Fruit fly (Drosophila melanogaster): ENCODE measurements around the gene CG3823.

Gene CG3823

dm6 chrX:6267745-6268582, 35.8 kb upstream of the CG3823 start, which contains the start of gene Spt6 (continued):
- TF ChIP-seq CG10462 (GFP tag; optimal IDR thresholded peaks at IDR 0.05) (no peak), ftz-f1 (GFP tag; optimal IDR thresholded peaks at IDR 0.05) (no peak), CkIIα-i1 (GFP tag; IDR thresholded peaks at IDR 0.05) (no peak), CG14965 (GFP tag; optimal IDR thresholded peaks at IDR 0.05; ENCODE audit: borderline replicate concordance) (no peak), bigmax (GFP tag; optimal IDR thresholded peaks at IDR 0.05) (peak; percentile 95), unc-4 (GFP tag; IDR thresholded peaks at IDR 0.05; ENCODE audit: partially characterized antibody) (no peak), unpg (GFP tag; optimal IDR thresholded peaks at IDR 0.05) (no peak), CG16779 (GFP tag; IDR thresholded peaks at IDR 0.05) (no peak), dmrt11E (tag; optimal IDR thresholded peaks at IDR 0.05) (no peak), Dfd (GFP tag; optimal IDR thresholded peaks at IDR 0.05) (no peak), ap (GFP tag; IDR thresholded peaks at IDR 0.05) (no peak), lov (optimal IDR thresholded peaks at IDR 0.05) (no peak), lov (GFP tag; IDR thresholded peaks at IDR 0.05) (no peak), zfh2 (GFP tag; optimal IDR thresholded peaks at IDR 0.05) (no peak), row (GFP tag; IDR thresholded peaks at IDR 0.05) (no peak), E2f1 (GFP tag; IDR thresholded peaks at IDR 0.05) (no peak), maf-S (GFP tag; optimal IDR thresholded peaks at IDR 0.05) (no peak), gcm2 (GFP tag; optimal IDR thresholded peaks at IDR 0.05) (no peak), Dll (GFP tag; IDR thresholded peaks at IDR 0.05; ENCODE audit: partially characterized antibody) (no peak), crol (GFP tag; IDR thresholded peaks at IDR 0.05) (peak; percentile 69), Opbp (GFP tag; IDR thresholded peaks at IDR 0.05; ENCODE audit: partially characterized antibody) (no peak), HLH4C (GFP tag; IDR thresholded peaks at IDR 0.05; ENCODE audit: partially characterized antibody) (no peak), Hr39 (optimal IDR thresholded peaks at IDR 0.05) (no peak), Chrac-16 (GFP tag; optimal IDR thresholded peaks at IDR 0.05) (no peak), NFAT (GFP tag; IDR thresholded peaks at IDR 0.05) (no peak), CoRest (tag; optimal IDR thresholded peaks at IDR 0.05) (no peak), CG8924 (tag; optimal IDR thresholded peaks at IDR 0.05) (no peak), CG34422 (GFP tag; IDR thresholded peaks at IDR 0.05) (peak; percentile 40; the same call in 1 of the 3 replicates), CG10431 (GFP tag; optimal IDR thresholded peaks at IDR 0.05) (no peak), HHEX (GFP tag; optimal IDR thresholded peaks at IDR 0.05) (no peak), CG2875 (GFP tag; optimal IDR thresholded peaks at IDR 0.05) (no peak), CG13296 (GFP tag; optimal IDR thresholded peaks at IDR 0.05) (no peak), inv (GFP tag; IDR thresholded peaks at IDR 0.05; ENCODE audit: partially characterized antibody) (no peak), vfl (GFP tag; optimal IDR thresholded peaks at IDR 0.05) (no peak), chn (GFP tag; optimal IDR thresholded peaks at IDR 0.05) (no peak), btn (GFP tag; optimal IDR thresholded peaks at IDR 0.05) (no peak), cg (GFP tag; optimal IDR thresholded peaks at IDR 0.05) (peak; percentile 59), CG12769 (tag; optimal IDR thresholded peaks at IDR 0.05) (no peak), Optix (GFP tag; IDR thresholded peaks at IDR 0.05) (no peak), CG12071 (GFP tag; optimal IDR thresholded peaks at IDR 0.05) (no peak), Hand (GFP tag; optimal IDR thresholded peaks at IDR 0.05) (no peak), Elba2 (GFP tag; optimal IDR thresholded peaks at IDR 0.05) (no peak), MESR4 (GFP tag; optimal IDR thresholded peaks at IDR 0.05) (peak; percentile 91), CG17568 (GFP tag; optimal IDR thresholded peaks at IDR 0.05) (no peak), crc (GFP tag; optimal IDR thresholded peaks at IDR 0.05) (no peak), CG13287 (GFP tag; IDR thresholded peaks at IDR 0.05; ENCODE audit: partially characterized antibody) (no peak), CG12391 (tag; optimal IDR thresholded peaks at IDR 0.05) (no peak), jumu (GFP tag; optimal IDR thresholded peaks at IDR 0.05) (no peak), CG18476 (GFP tag; optimal IDR thresholded peaks at IDR 0.05) (no peak)

All from whole organism, embryonic.